Worm (Caenorhabditis elegans): ENCODE measurements around the gene W07B8.4.

The W07B8.4 gene

DNA sequence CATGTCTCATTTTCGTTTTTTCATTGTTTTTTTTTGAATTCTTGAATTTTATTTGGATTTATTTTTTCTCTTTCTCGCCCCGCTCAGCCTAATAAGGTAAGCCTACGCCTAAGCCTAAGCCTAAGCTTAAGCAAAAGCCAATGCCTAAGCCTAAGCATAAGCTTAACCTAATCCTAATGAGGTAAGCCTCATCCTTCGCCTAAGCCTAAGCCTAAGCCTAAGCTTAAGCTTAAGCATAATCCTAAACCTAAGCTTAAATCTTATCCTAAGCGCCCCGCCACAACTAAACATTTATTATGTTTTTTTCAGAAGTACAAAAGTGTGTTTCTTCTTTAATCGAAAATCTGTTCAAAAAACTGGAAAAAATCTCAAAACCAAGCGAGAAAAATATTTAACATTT is 19.6 kb downstream of the W07B8.4 start:
- no peak for TF ChIP-seq efl-1 (optimal IDR thresholded peaks at IDR 0.05)
- TF ChIP-seq efl-1 (GFP tag; optimal IDR thresholded peaks at IDR 0.05 in 1 of 2) = peak in 1 of 2 experiments; percentile 38
- TF ChIP-seq grh-1 (GFP tag; IDR thresholded peaks at IDR 0.05) = no peak
- no peak for TF ChIP-seq zag-1 (tag; optimal IDR thresholded peaks at IDR 0.05)
- no peak for TF ChIP-seq sptf-1 (tag; optimal IDR thresholded peaks at IDR 0.05)
- TF ChIP-seq C04F5.9 (tag; optimal IDR thresholded peaks at IDR 0.05) = no peak
- TF ChIP-seq nhr-20 (tag; optimal IDR thresholded peaks at IDR 0.05) = no peak
- TF ChIP-seq unc-30 (tag; optimal IDR thresholded peaks at IDR 0.05) = no peak

ce11 chrV:1102569-1102968 is 29.2 kb downstream of the W07B8.4 start:
- TF ChIP-seq ztf-4 (tag; optimal IDR thresholded peaks at IDR 0.05) (no peak), ceh-63 (GFP tag; optimal IDR thresholded peaks at IDR 0.05) (no peak), F16B12.6 (tag; optimal IDR thresholded peaks at IDR 0.05) (no peak), snu-23 (GFP tag; optimal IDR thresholded peaks at IDR 0.05) (no peak), lin-13 (GFP tag; optimal IDR thresholded peaks at IDR 0.05) (no peak), xbp-1 (tag; optimal IDR thresholded peaks at IDR 0.05) (no peak), mef-2 (tag; optimal IDR thresholded peaks at IDR 0.05) (no peak), unc-98 (GFP tag; IDR thresholded peaks at IDR 0.05) (no peak), snpc-4 (tag; optimal IDR thresholded peaks at IDR 0.05) (no peak), lin-39 (tag; optimal IDR thresholded peaks at IDR 0.05) (no peak), grh-1 (GFP tag; IDR thresholded peaks at IDR 0.05) (no peak), nhr-19 (GFP tag; conservative IDR thresholded peaks at IDR 0.05) (no peak), lsy-2 (tag; optimal IDR thresholded peaks at IDR 0.05) (no peak), nhr-11 (tag; optimal IDR thresholded peaks at IDR 0.05) (no peak), tlp-1 (tag; optimal IDR thresholded peaks at IDR 0.05) (no peak), ceh-90 (tag; optimal IDR thresholded peaks at IDR 0.05) (no peak), ceh-8 (GFP tag; optimal IDR thresholded peaks at IDR 0.05) (no peak)

DNA sequence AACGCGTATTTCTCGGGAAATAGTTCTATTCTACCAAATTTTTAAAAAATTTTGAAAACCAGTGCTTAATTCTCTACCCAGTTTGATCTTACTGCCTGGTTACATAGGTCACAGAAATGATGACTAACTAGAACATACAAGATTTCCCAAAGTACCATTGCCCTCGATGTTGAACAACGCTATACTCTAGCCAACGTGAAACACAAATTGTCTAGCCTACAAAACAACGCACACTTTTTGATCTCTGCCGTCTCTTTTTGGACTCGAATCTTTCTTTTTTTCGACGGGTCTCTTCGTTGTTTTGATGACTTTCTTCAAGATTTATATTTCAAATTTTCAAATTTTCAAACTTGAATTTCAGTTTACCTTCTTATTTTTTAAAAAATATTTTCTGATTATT is 31.4 kb downstream of the W07B8.4 start, which contains the start of gene Y50D4B.2:
TSS of gene Y50D4B.2 (plus strand) at position 301 of the 400 bp plus-strand sequence.
- no peak for TF ChIP-seq unc-30 (tag; optimal IDR thresholded peaks at IDR 0.05)
- no peak for TF ChIP-seq lin-14 (GFP tag; optimal IDR thresholded peaks at IDR 0.05)
- no peak for TF ChIP-seq ceh-63 (GFP tag; optimal IDR thresholded peaks at IDR 0.05)
- TF ChIP-seq fos-1 (tag; optimal IDR thresholded peaks at IDR 0.05) = no peak
- no peak for TF ChIP-seq efl-1 (optimal IDR thresholded peaks at IDR 0.05)
- no peak for TF ChIP-seq efl-1 (GFP tag; optimal IDR thresholded peaks at IDR 0.05 in 1 of 2)
- TF ChIP-seq sptf-1 (tag; optimal IDR thresholded peaks at IDR 0.05) = no peak
- no peak for TF ChIP-seq ztf-11 (tag; optimal IDR thresholded peaks at IDR 0.05)
- no peak for TF ChIP-seq Y116A8C.19 (tag; optimal IDR thresholded peaks at IDR 0.05; ENCODE audit: borderline replicate concordance)
- no peak for TF ChIP-seq sup-37 (GFP tag; optimal IDR thresholded peaks at IDR 0.05)

DNA sequence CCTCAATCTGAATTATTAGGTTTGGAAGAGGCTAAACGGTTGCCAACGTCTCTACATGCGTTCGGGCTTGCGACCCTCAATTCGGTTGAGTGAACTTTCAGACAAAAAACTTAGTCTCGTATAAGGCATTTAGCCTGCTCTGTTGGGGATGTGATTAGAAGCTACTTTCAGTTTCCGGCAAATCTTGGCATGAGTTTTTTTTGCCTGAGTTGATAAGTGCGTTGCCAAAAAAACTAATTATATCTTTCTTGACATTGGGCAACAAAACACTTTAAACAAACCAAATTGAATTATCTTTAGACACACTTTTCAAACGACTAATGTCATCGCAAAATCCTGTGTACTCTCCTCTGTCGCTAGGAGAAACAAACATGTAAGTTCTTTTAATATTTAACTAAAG is 39.4 kb downstream of the W07B8.4 start, which contains the start of gene Y50D4B.4:
TSS of gene Y50D4B.4 (plus strand) at position 301 of the 400 bp plus-strand sequence.
- no peak for TF ChIP-seq egl-13 (tag; optimal IDR thresholded peaks at IDR 0.05)
- no peak for TF ChIP-seq nhr-76 (tag; optimal IDR thresholded peaks at IDR 0.05)
- TF ChIP-seq F16B12.6 (tag; optimal IDR thresholded peaks at IDR 0.05) = no peak
- no peak for TF ChIP-seq ceh-90 (tag; optimal IDR thresholded peaks at IDR 0.05)
- TF ChIP-seq rnt-1 (tag; optimal IDR thresholded peaks at IDR 0.05) = no peak

- no peak for TF ChIP-seq mep-1 (tag; optimal IDR thresholded peaks at IDR 0.05)
- TF ChIP-seq efl-3 (GFP tag; optimal IDR thresholded peaks at IDR 0.05) = no peak
- TF ChIP-seq skn-1 (tag; optimal IDR thresholded peaks at IDR 0.05) = no peak
- TF ChIP-seq mdl-1 (tag; optimal IDR thresholded peaks at IDR 0.05) = no peak
- no peak for TF ChIP-seq nhr-76 (tag; optimal IDR thresholded peaks at IDR 0.05)
- no peak for TF ChIP-seq egl-13 (tag; optimal IDR thresholded peaks at IDR 0.05)
- TF ChIP-seq zip-4 (GFP tag; optimal IDR thresholded peaks at IDR 0.05) = no peak
- no peak for TF ChIP-seq ceh-82 (tag; optimal IDR thresholded peaks at IDR 0.05)
- no peak for TF ChIP-seq ztf-11 (tag; optimal IDR thresholded peaks at IDR 0.05)
These were observed 43.7 kb downstream of the W07B8.4 start, which contains the start of gene clec-203 for ce11 chrV:1087983-1088382. TSS of gene clec-203 (plus strand) at chrV:1088283.
